Worm (Caenorhabditis elegans) whole organism, young adult: ENCODE measurements around the gene degl-1.

Experiments used
- B0336.3 ChIP-seq: fragments of 200-800 bp; sonication (Bioruptor generic); IDR thresholded peaks from 2 replicates; pipeline ENCODE4 v1.3.6; 2022; ENCODE audit warnings: missing genetic modification characterization, missing compliant biosample characterization
- F22D6.2 ChIP-seq: sonication (generic microtip); optimal IDR thresholded peaks from 2 replicates; lab custom pipeline; 2016; ENCODE audit warnings: mild to moderate bottlenecking, missing genetic modification characterization, missing compliant biosample characterization
- F33H1.4 ChIP-seq: fragments of 200-800 bp; sonication (Bioruptor generic); IDR thresholded peaks from 2 replicates; pipeline ENCODE4 v1.3.6; 2022; ENCODE audit warnings: missing genetic modification reagents, missing genetic modification characterization, missing compliant biosample characterization
- F37B4.10 ChIP-seq: fragments of 200-800 bp; sonication (Bioruptor generic); IDR thresholded peaks from 2 replicates; pipeline ENCODE4 v1.3.6; 2022; ENCODE audit warnings: missing genetic modification characterization, missing compliant biosample characterization
- F49E8.2 ChIP-seq: sonication (generic microtip); optimal IDR thresholded peaks from 3 replicates; lab custom pipeline; 2017; ENCODE audit warnings: missing genetic modification characterization, mild to moderate bottlenecking, missing compliant biosample characterization, antibody characterized with exemption, moderate library complexity; ENCODE audit not compliant: insufficient read depth
- F52B5.7 ChIP-seq: sonication (generic microtip); optimal IDR thresholded peaks from 2 replicates; lab custom pipeline; 2016; ENCODE audit warnings: mild to moderate bottlenecking, missing genetic modification characterization, missing compliant biosample characterization
- Y53F4B.3 ChIP-seq: fragments of 200-800 bp; sonication (Bioruptor generic); IDR thresholded peaks from 2 replicates; pipeline ENCODE4 v1.3.6; 2022; ENCODE audit warnings: missing genetic modification reagents, missing genetic modification characterization, missing compliant biosample characterization
- attf-5 ChIP-seq: fragments of 200-800 bp; sonication (Bioruptor generic); optimal IDR thresholded peaks from 2 replicates; lab custom pipeline; 2018; ENCODE audit warnings: mild to moderate bottlenecking, missing genetic modification characterization, missing compliant biosample characterization
- attf-6 ChIP-seq: fragments of 200-800 bp; sonication (Bioruptor generic); IDR thresholded peaks from 2 replicates; pipeline ENCODE4 v1.3.6; 2022; ENCODE audit warnings: missing genetic modification reagents, missing genetic modification characterization, missing compliant biosample characterization
- bed-2 ChIP-seq: fragments of 200-800 bp; sonication (Bioruptor generic); IDR thresholded peaks from 2 replicates; pipeline ENCODE4 v1.3.6; 2022; ENCODE audit warnings: missing genetic modification reagents, missing genetic modification characterization, missing compliant biosample characterization
- cebp-1 ChIP-seq, 2 experiments: fragments of 200-800 bp in 1 of 2; sonication (Bioruptor generic) in 1 of 2; sonication (generic microtip) in 1 of 2; IDR thresholded peaks in 1 of 2; optimal IDR thresholded peaks in 1 of 2; 2 replicates each; pipeline versions ENCODE4 v1.3.6 to Lab custom; 2017 to 2022; ENCODE audit warnings: missing compliant biosample characterization in 2 of 2, missing genetic modification characterization in 2 of 2, mild to moderate bottlenecking in 1 of 2, missing genetic modification reagents in 1 of 2, moderate library complexity in 1 of 2
- ceh-58 ChIP-seq: fragments of 200-800 bp; sonication (Bioruptor generic); IDR thresholded peaks from 2 replicates; pipeline ENCODE4 v1.3.6; 2022; ENCODE audit warnings: missing genetic modification characterization, missing compliant biosample characterization
- dox-1 ChIP-seq: fragments of 200-800 bp; sonication (Bioruptor generic); IDR thresholded peaks from 2 replicates; pipeline ENCODE4 v1.3.6; 2022; ENCODE audit warnings: missing genetic modification reagents, missing genetic modification characterization, missing compliant biosample characterization
- egl-44 ChIP-seq: fragments of 200-800 bp; sonication (Bioruptor generic); IDR thresholded peaks from 2 replicates; pipeline ENCODE4 v1.3.6; 2022; ENCODE audit warnings: missing genetic modification reagents, missing genetic modification characterization, missing compliant biosample characterization
- gei-17 ChIP-seq: fragments of 200-800 bp; sonication (Bioruptor generic); optimal IDR thresholded peaks from 2 replicates; lab custom pipeline; 2018; ENCODE audit warnings: mild to moderate bottlenecking, missing genetic modification characterization, missing compliant biosample characterization
- hmg-1.2 ChIP-seq: fragments of 200-800 bp; sonication (Bioruptor generic); IDR thresholded peaks from 2 replicates; pipeline ENCODE4 v1.3.6; 2022; ENCODE audit warnings: missing genetic modification reagents, missing genetic modification characterization, missing compliant biosample characterization
- hsf-1 ChIP-seq: fragments of 200-800 bp; sonication (Bioruptor generic); IDR thresholded peaks from 2 replicates; pipeline ENCODE4 v1.3.6; 2022; ENCODE audit warnings: missing genetic modification reagents, missing genetic modification characterization, missing compliant biosample characterization
- let-607 ChIP-seq, 2 experiments: fragments of 200-800 bp in 1 of 2; sonication (Bioruptor generic) in 1 of 2; sonication (generic microtip) in 1 of 2; optimal IDR thresholded peaks; 2 replicates each; lab custom pipeline; 2016 to 2018; ENCODE audit warnings: mild to moderate bottlenecking in 2 of 2, missing compliant biosample characterization in 2 of 2, missing genetic modification characterization in 2 of 2, moderate library complexity in 2 of 2, missing genotype in 1 of 2
- lin-26 ChIP-seq: fragments of 200-800 bp; sonication (Bioruptor generic); IDR thresholded peaks from 2 replicates; pipeline ENCODE4 v1.3.6; 2022; ENCODE audit warnings: missing genetic modification reagents, missing genetic modification characterization, missing compliant biosample characterization
- lin-40 ChIP-seq: sonication (generic microtip); optimal IDR thresholded peaks from 2 replicates; lab custom pipeline; 2016; ENCODE audit warnings: missing genetic modification characterization, mild to moderate bottlenecking, missing compliant biosample characterization, missing genotype, missing genetic modification reagents
- lin-54 ChIP-seq: fragments of 200-800 bp; sonication (Bioruptor generic); optimal IDR thresholded peaks from 2 replicates; lab custom pipeline; 2018; ENCODE audit warnings: mild to moderate bottlenecking, missing genetic modification characterization, missing compliant biosample characterization
- lsl-1 ChIP-seq: fragments of 200-800 bp; sonication (Bioruptor generic); optimal IDR thresholded peaks from 2 replicates; lab custom pipeline; 2018; ENCODE audit warnings: mild to moderate bottlenecking, missing genetic modification characterization, moderate library complexity, missing compliant biosample characterization
- madf-8 ChIP-seq: fragments of 200-800 bp; sonication (Bioruptor generic); conservative IDR thresholded peaks from 2 replicates; pipeline ENCODE4 v1.3.6; 2022; ENCODE audit warnings: missing genetic modification reagents, missing genetic modification characterization, missing compliant biosample characterization
- mxl-1 ChIP-seq: sonication (generic microtip); optimal IDR thresholded peaks from 2 replicates; lab custom pipeline; 2016; ENCODE audit warnings: missing genetic modification characterization, missing compliant biosample characterization
- nhr-80 ChIP-seq: sonication (generic microtip); optimal IDR thresholded peaks from 2 replicates; lab custom pipeline; 2016; ENCODE audit warnings: missing genetic modification characterization, missing compliant biosample characterization
- pbrm-1 ChIP-seq: fragments of 200-800 bp; sonication (Bioruptor generic); IDR thresholded peaks from 2 replicates; pipeline ENCODE4 v1.3.6; 2022; ENCODE audit warnings: missing genetic modification reagents, missing genetic modification characterization, missing compliant biosample characterization
- pha-4 ChIP-seq: fragments of 150-350 bp; sonication (generic microtip); optimal IDR thresholded peaks from 2 replicates; lab custom pipeline; 2014; ENCODE audit warnings: missing biosample characterization, missing genetic modification reagents, missing genetic modification characterization
- rec-8 ChIP-seq, 2 experiments: sonication (generic microtip); optimal IDR thresholded peaks; 2 replicates each; lab custom pipeline; 2016; ENCODE audit warnings: mild to moderate bottlenecking in 2 of 2, missing genetic modification characterization in 2 of 2, missing genetic modification reagents in 2 of 2, missing genotype in 2 of 2, missing biosample characterization in 1 of 2, missing compliant biosample characterization in 1 of 2, moderate library complexity in 1 of 2
- snpc-4 ChIP-seq, 5 experiments: fragments of 150-350 bp in 1 of 5; sonication (generic microtip) in 4 of 5; optimal IDR thresholded peaks; 2 replicates each; lab custom pipeline; 2014 to 2018; ENCODE audit warnings: missing genetic modification characterization in 5 of 5, missing biosample characterization in 3 of 5, antibody characterized with exemption in 2 of 5, mild to moderate bottlenecking in 2 of 5, missing compliant biosample characterization in 2 of 5, missing genotype in 2 of 5, moderate library complexity in 2 of 5, missing genetic modification reagents in 1 of 5
- tbp1 ChIP-seq: fragments of 200-800 bp; sonication (Bioruptor generic); optimal IDR thresholded peaks from 2 replicates; lab custom pipeline; 2018; ENCODE audit warnings: mild to moderate bottlenecking, missing genetic modification characterization, missing compliant biosample characterization
- tlf-1 ChIP-seq: fragments of 200-800 bp; sonication (Bioruptor generic); optimal IDR thresholded peaks from 2 replicates; lab custom pipeline; 2018; ENCODE audit warnings: mild to moderate bottlenecking, missing genetic modification characterization, missing compliant biosample characterization
- ztf-18 ChIP-seq: sonication (generic microtip); optimal IDR thresholded peaks from 2 replicates; lab custom pipeline; 2016; ENCODE audit warnings: missing genotype, mild to moderate bottlenecking, missing genetic modification characterization, missing compliant biosample characterization
- ztf-3 ChIP-seq: fragments of 200-800 bp; sonication (Bioruptor generic); optimal IDR thresholded peaks from 2 replicates; lab custom pipeline; 2018; ENCODE audit warnings: mild to moderate bottlenecking, missing genetic modification characterization, missing compliant biosample characterization
- ztf-6 ChIP-seq: fragments of 200-800 bp; sonication (Bioruptor generic); IDR thresholded peaks from 2 replicates; pipeline ENCODE4 v1.3.6; 2022; ENCODE audit warnings: missing genetic modification reagents, missing genetic modification characterization, missing compliant biosample characterization

degl-1 gene

ce11 chrIV:14786374-14787136 lies 15.3 kb upstream of the degl-1 start, which contains the start of gene melo-1:
Gene melo-1, plus strand, starts transcription at chrIV:14787031.
- TF ChIP-seq lin-40 (tag; lab: Kevin White, UChicago) (peak; percentile 7), pbrm-1 (GFP tag; lab: Robert Waterston, UW) (peak; percentile 22; the same call in 1 of the 2 replicates), B0336.3 (GFP tag; lab: Robert Waterston, UW) (0 out of 2 replicates have a peak, but pooled peaks have one; percentile 18), ztf-6 (no peak), hsf-1 (no peak), F22D6.2 (tag; lab: Kevin White, UChicago) (no peak), mxl-1 (tag; lab: Kevin White, UChicago) (no peak), cebp-1 (GFP tag; IDR thresholded peaks at IDR 0.05; lab: Robert Waterston, UW) (no peak), cebp-1 (tag; optimal IDR thresholded peaks at IDR 0.05; lab: Kevin White, UChicago) (peak; percentile 64), F33H1.4 (GFP tag; lab: Robert Waterston, UW) (peak; percentile 38; the same call in 1 of the 2 replicates), nhr-80 (tag; lab: Kevin White, UChicago) (peak; percentile 29), lin-54 (GFP tag; lab: Kevin White, UChicago) (peak; percentile 23), pha-4 (tag; lab: Kevin White, UChicago) (no peak), lin-26 (no peak), tbp1 (no peak), attf-6 (0 out of 2 replicates have a peak, but pooled peaks have one; percentile 14), attf-5 (GFP tag; lab: Kevin White, UChicago) (peak; percentile 46), F52B5.7 (tag; lab: Kevin White, UChicago) (no peak), F49E8.2 (no peak), bed-2 (GFP tag; lab: Robert Waterston, UW) (no peak), madf-8 (GFP tag; lab: Robert Waterston, UW) (no peak), snpc-4 (GFP tag; optimal IDR thresholded peaks at IDR 0.05; lab: Kevin White, UChicago) (no peak), snpc-4 (tag; optimal IDR thresholded peaks at IDR 0.05; lab: Kevin White, UChicago) (peak; percentile 8 to 67 (median 40)), ztf-3 (GFP tag; lab: Kevin White, UChicago) (no peak), rec-8 (tag; optimal IDR thresholded peaks at IDR 0.05; lab: Kevin White, UChicago) (no peak), lsl-1 (GFP tag; lab: Kevin White, UChicago) (peak; percentile 76), hmg-1.2 (GFP tag; lab: Robert Waterston, UW) (peak; percentile 94), Y53F4B.3 (GFP tag; lab: Robert Waterston, UW) (no peak), F37B4.10 (GFP tag; lab: Robert Waterston, UW) (no peak), gei-17 (GFP tag; lab: Kevin White, UChicago) (no peak), dox-1 (GFP tag; lab: Robert Waterston, UW) (peak; percentile 39; the same call in 1 of the 2 replicates), let-607 (tag; optimal IDR thresholded peaks at IDR 0.05; lab: Kevin White, UChicago) (peak; percentile 76 to 80), ztf-18 (tag; lab: Kevin White, UChicago) (no peak)

ce11 chrIV:14784481-14784880 lies 13.3 kb upstream of the degl-1 start, which contains the start of gene nlp-56:
Gene nlp-56, minus strand, starts transcription at chrIV:14784737.
- no peak for TF ChIP-seq tlf-1
- TF ChIP-seq lin-26: no peak
- TF ChIP-seq ceh-58 (GFP tag; lab: Robert Waterston, UW): no peak
- no peak for TF ChIP-seq snpc-4 (GFP tag; optimal IDR thresholded peaks at IDR 0.05; lab: Kevin White, UChicago)
- TF ChIP-seq snpc-4 (tag; optimal IDR thresholded peaks at IDR 0.05; lab: Kevin White, UChicago): no peak
- TF ChIP-seq egl-44 (GFP tag; lab: Robert Waterston, UW): no peak
- no peak for TF ChIP-seq pbrm-1 (GFP tag; lab: Robert Waterston, UW)
- TF ChIP-seq, all 124 proteins: peak for 0
